Fruit fly (Drosophila melanogaster) whole organism, embryonic: ENCODE measurements around the gene CG10286.
A peak's percentile ranks its signal among the peaks of the same experiment; 100 is the strongest.

Experiments
- CG1024 ChIP-seq: fragments of 200-800 bp; sonication (Bioruptor generic); IDR thresholded peaks from 2 replicates; pipeline ENCODE4 v1.3.6; 2022; ENCODE audit warnings: missing biosample characterization, missing genetic modification characterization
- CG10431 ChIP-seq: fragments of 200-800 bp; sonication (Bioruptor generic); optimal IDR thresholded peaks from 3 replicates; lab custom pipeline; 2018; ENCODE audit warnings: missing biosample characterization, mild to moderate bottlenecking, missing genetic modification characterization
- CG13123 ChIP-seq: fragments of 200-800 bp; sonication (Bioruptor generic); optimal IDR thresholded peaks from 2 replicates; lab custom pipeline; 2016; ENCODE audit warnings: missing biosample characterization, missing genetic modification characterization
- CG14965 ChIP-seq: fragments of 200-800 bp; sonication (Bioruptor generic); optimal IDR thresholded peaks from 2 replicates; lab custom pipeline; 2016; ENCODE audit warnings: missing biosample characterization, missing genetic modification characterization, borderline replicate concordance
- CG16815 ChIP-seq: fragments of 200-800 bp; sonication (Bioruptor generic); optimal IDR thresholded peaks from 3 replicates; lab custom pipeline; 2017; ENCODE audit warnings: missing biosample characterization, mild to moderate bottlenecking, missing genetic modification characterization
- CG17912 ChIP-seq: fragments of 200-800 bp; sonication (Bioruptor generic); optimal IDR thresholded peaks from 2 replicates; lab custom pipeline; 2018; ENCODE audit warnings: missing biosample characterization, mild to moderate bottlenecking, missing genetic modification characterization
- CG2199 ChIP-seq: fragments of 200-800 bp; sonication (Bioruptor generic); IDR thresholded peaks from 3 replicates; pipeline ENCODE4 v1.3.6; 2022; ENCODE audit warnings: missing biosample characterization, missing genetic modification characterization
- CG2678 ChIP-seq: fragments of 200-800 bp; sonication (Bioruptor generic); optimal IDR thresholded peaks from 3 replicates; lab custom pipeline; 2019; ENCODE audit warnings: missing biosample characterization, mild to moderate bottlenecking, missing genetic modification characterization, moderate library complexity
- CG2712 ChIP-seq: fragments of 200-800 bp; optimal IDR thresholded peaks from 3 replicates; lab custom pipeline; 2019; ENCODE audit warnings: missing biosample characterization, mild to moderate bottlenecking, missing genetic modification characterization, moderate library complexity
- CG30431 ChIP-seq: fragments of 200-800 bp; sonication (Bioruptor generic); optimal IDR thresholded peaks from 2 replicates; lab custom pipeline; 2017; ENCODE audit warnings: missing biosample characterization, missing genetic modification characterization
- CG3163 ChIP-seq: fragments of 200-800 bp; sonication (Bioruptor generic); optimal IDR thresholded peaks from 3 replicates; lab custom pipeline; 2016; ENCODE audit warnings: missing biosample characterization, missing genetic modification characterization
- CG32772 ChIP-seq: fragments of 200-800 bp; sonication (Bioruptor generic); IDR thresholded peaks from 2 replicates; pipeline ENCODE4 v1.3.6; 2022; ENCODE audit warnings: missing biosample characterization, missing genetic modification characterization
- CG34422 ChIP-seq: fragments of 200-800 bp; sonication (Bioruptor generic); IDR thresholded peaks from 3 replicates; pipeline ENCODE4 v1.3.6; 2022; ENCODE audit warnings: missing biosample characterization, missing genetic modification characterization
- CG4360 ChIP-seq: fragments of 200-800 bp; sonication (Bioruptor generic); IDR thresholded peaks from 2 replicates; pipeline ENCODE4 v1.3.6; 2022; ENCODE audit warnings: missing biosample characterization, missing genetic modification characterization
- CG4820 ChIP-seq: fragments of 200-800 bp; sonication (Bioruptor generic); optimal IDR thresholded peaks from 3 replicates; lab custom pipeline; 2016; ENCODE audit warnings: missing biosample characterization, missing genetic modification characterization
- CG6689 ChIP-seq: fragments of 200-800 bp; sonication (Bioruptor generic); IDR thresholded peaks from 2 replicates; pipeline ENCODE4 v1.3.6; 2022; ENCODE audit warnings: missing biosample characterization, missing genetic modification characterization
- CG7271 ChIP-seq: fragments of 200-800 bp; sonication (Bioruptor generic); optimal IDR thresholded peaks from 2 replicates; lab custom pipeline; 2018; ENCODE audit warnings: missing biosample characterization, mild to moderate bottlenecking, missing genetic modification characterization, moderate library complexity
- CG7372 ChIP-seq: fragments of 200-800 bp; sonication (Bioruptor generic); IDR thresholded peaks from 2 replicates; pipeline ENCODE4 v1.3.6; 2022; ENCODE audit warnings: missing biosample characterization, missing genetic modification characterization
- CG7556 ChIP-seq: fragments of 200-800 bp; sonication (Bioruptor generic); optimal IDR thresholded peaks from 2 replicates; lab custom pipeline; 2017; ENCODE audit warnings: missing biosample characterization, mild to moderate bottlenecking, missing genetic modification characterization
- CG8478 ChIP-seq: fragments of >200 bp; optimal IDR thresholded peaks from 2 replicates; lab custom pipeline; 2018
- CG8924 ChIP-seq: fragments of 200-800 bp; optimal IDR thresholded peaks from 3 replicates; lab custom pipeline; 2019; ENCODE audit warnings: missing biosample characterization, mild to moderate bottlenecking, missing genetic modification characterization, moderate library complexity
- CG9876 ChIP-seq: fragments of 200-800 bp; sonication (Bioruptor generic); optimal IDR thresholded peaks from 2 replicates; lab custom pipeline; 2016; ENCODE audit warnings: missing biosample characterization, missing genetic modification characterization
- D19B ChIP-seq: fragments of 200-800 bp; sonication (Bioruptor generic); optimal IDR thresholded peaks from 2 replicates; lab custom pipeline; 2017; ENCODE audit warnings: missing biosample characterization, mild to moderate bottlenecking, missing genetic modification characterization
- H2.0 ChIP-seq: fragments of 200-800 bp; sonication (Bioruptor generic); IDR thresholded peaks from 2 replicates; pipeline ENCODE4 v1.3.6; 2022; ENCODE audit warnings: missing biosample characterization, missing genetic modification characterization
- MBD-R2 ChIP-seq: fragments of 200-800 bp; sonication (Bioruptor generic); IDR thresholded peaks from 2 replicates; pipeline ENCODE4 v1.3.6; 2022; ENCODE audit warnings: missing biosample characterization, missing genetic modification characterization
- bowl ChIP-seq: fragments of 200-800 bp; sonication (Bioruptor generic); IDR thresholded peaks from 2 replicates; pipeline ENCODE4 v1.3.6; 2022; ENCODE audit warnings: missing biosample characterization, missing genetic modification characterization
- cg ChIP-seq: fragments of 200-800 bp; sonication (Bioruptor generic); optimal IDR thresholded peaks from 3 replicates; lab custom pipeline; 2019; ENCODE audit warnings: missing biosample characterization, mild to moderate bottlenecking, missing genetic modification characterization, moderate library complexity
- dan ChIP-seq: fragments of 200-800 bp; sonication (Bioruptor generic); IDR thresholded peaks from 2 replicates; pipeline ENCODE4 v1.3.6; 2022; ENCODE audit warnings: missing biosample characterization, missing genetic modification characterization
- ftz-f1 ChIP-seq: fragments of 200-800 bp; sonication (Bioruptor generic); optimal IDR thresholded peaks from 2 replicates; lab custom pipeline; 2016; ENCODE audit warnings: missing biosample characterization, missing genetic modification characterization
- gce ChIP-seq: fragments of 200-800 bp; sonication (Bioruptor generic); IDR thresholded peaks from 3 replicates; pipeline ENCODE4 v1.3.6; 2022; ENCODE audit warnings: missing biosample characterization, missing genetic modification characterization
- gfzf ChIP-seq: fragments of 200-800 bp; sonication (Bioruptor generic); optimal IDR thresholded peaks from 2 replicates; lab custom pipeline; 2016; ENCODE audit warnings: missing biosample characterization, mild to moderate bottlenecking, missing genetic modification characterization, moderate library complexity
- her ChIP-seq: fragments of 200-800 bp; sonication (Bioruptor generic); optimal IDR thresholded peaks from 2 replicates; lab custom pipeline; 2016; ENCODE audit warnings: missing biosample characterization, missing genetic modification characterization
- lilli ChIP-seq: fragments of 200-800 bp; sonication (Bioruptor generic); optimal IDR thresholded peaks from 3 replicates; lab custom pipeline; 2016; ENCODE audit warnings: missing biosample characterization, missing genetic modification characterization
- nerfin-1 ChIP-seq: fragments of 200-800 bp; sonication (Bioruptor generic); optimal IDR thresholded peaks from 3 replicates; lab custom pipeline; 2019; ENCODE audit warnings: missing biosample characterization, mild to moderate bottlenecking, missing genetic modification characterization, moderate library complexity
- onecut ChIP-seq: fragments of 200-800 bp; sonication (Bioruptor generic); IDR thresholded peaks from 2 replicates; pipeline ENCODE4 v1.3.6; 2022; ENCODE audit warnings: missing biosample characterization, missing genetic modification characterization
- sd ChIP-seq: fragments of 200-800 bp; sonication (Bioruptor generic); optimal IDR thresholded peaks from 3 replicates; lab custom pipeline; 2018; ENCODE audit warnings: missing biosample characterization, mild to moderate bottlenecking, missing genetic modification characterization, moderate library complexity
- shn ChIP-seq: fragments of 200-800 bp; sonication (Bioruptor generic); optimal IDR thresholded peaks from 3 replicates; lab custom pipeline; 2016; ENCODE audit warnings: missing biosample characterization, missing genetic modification characterization
- sug ChIP-seq: fragments of 200-800 bp; optimal IDR thresholded peaks from 2 replicates; lab custom pipeline; 2019; ENCODE audit warnings: missing biosample characterization, mild to moderate bottlenecking, missing genetic modification characterization, moderate library complexity
- twi ChIP-seq: fragments of 200-800 bp; optimal IDR thresholded peaks from 2 replicates; lab custom pipeline; 2019; ENCODE audit warnings: missing biosample characterization, mild to moderate bottlenecking, missing genetic modification characterization, moderate library complexity
- zfh1 ChIP-seq: fragments of 200-800 bp; sonication (Bioruptor generic); IDR thresholded peaks from 3 replicates; pipeline ENCODE4 v1.3.6; 2022; ENCODE audit warnings: missing biosample characterization, missing genetic modification characterization

Gene CG10286

dm6 chr3R:6409153-6409571, 40.4 kb downstream of the CG10286 start (continued):
- no peak for TF ChIP-seq CG7556 (GFP tag; lab: Kevin White, UChicago)
- TF ChIP-seq CG34422: 0 out of 3 replicates have a peak, but pooled peaks have one; percentile 12
- TF ChIP-seq nerfin-1 (tag; lab: Kevin White, UChicago): peak; percentile 6
- no peak for TF ChIP-seq lilli
- no peak for TF ChIP-seq CG8478
- TF ChIP-seq CG7372 (GFP tag; lab: Robert Waterston, UW): 0 out of 2 replicates have a peak, but pooled peaks have one; percentile 8
- TF ChIP-seq CG7271: no peak
- TF ChIP-seq CG2678 (tag; lab: Kevin White, UChicago): peak; percentile 8
- TF ChIP-seq gce (GFP tag; lab: Robert Waterston, UW): 0 out of 3 replicates have a peak, but pooled peaks have one; percentile 29
- TF ChIP-seq CG2199 (GFP tag; lab: Robert Waterston, UW): peak; percentile 66; the same call in 1 of the 3 replicates
- TF ChIP-seq gfzf (GFP tag; lab: Kevin White, UChicago): no peak
- TF ChIP-seq CG9876 (GFP tag; lab: Kevin White, UChicago): no peak
- peak; percentile 18 for TF ChIP-seq twi (tag; lab: Kevin White, UChicago)
- TF ChIP-seq CG4820 (GFP tag; lab: Kevin White, UChicago): no peak
- TF ChIP-seq cg: peak; percentile 66
- no peak for TF ChIP-seq CG30431 (GFP tag; lab: Kevin White, UChicago)
- TF ChIP-seq CG2712 (tag; lab: Kevin White, UChicago): peak; percentile 13
- no peak for TF ChIP-seq CG6689 (GFP tag; lab: Robert Waterston, UW)
- peak; percentile 26 for TF ChIP-seq sug (tag; lab: Kevin White, UChicago)
- TF ChIP-seq sd: no peak
- no peak for TF ChIP-seq CG16815
- TF ChIP-seq ftz-f1 (GFP tag; lab: Kevin White, UChicago): no peak
- peak; percentile 55 for TF ChIP-seq CG10431
- no peak for TF ChIP-seq CG14965 (GFP tag; lab: Kevin White, UChicago)
- TF ChIP-seq dan (GFP tag; lab: Robert Waterston, UW): no peak
- TF ChIP-seq her (GFP tag; lab: Kevin White, UChicago): no peak
- no peak for TF ChIP-seq bowl (GFP tag; lab: Robert Waterston, UW)
- no peak for TF ChIP-seq shn (GFP tag; lab: Kevin White, UChicago)
- TF ChIP-seq CG17912 (GFP tag; lab: Kevin White, UChicago): no peak
- TF ChIP-seq CG4360 (GFP tag; lab: Robert Waterston, UW): peak; percentile 96
- TF ChIP-seq onecut (GFP tag; lab: Robert Waterston, UW): peak; percentile 8; the same call in 1 of the 2 replicates
- no peak for TF ChIP-seq CG32772 (GFP tag; lab: Robert Waterston, UW)
- TF ChIP-seq MBD-R2 (GFP tag; lab: Robert Waterston, UW): no peak
- TF ChIP-seq CG8924 (tag; lab: Kevin White, UChicago): peak; percentile 21
- no peak for TF ChIP-seq H2.0 (GFP tag; lab: Robert Waterston, UW)
- TF ChIP-seq zfh1: 0 out of 3 replicates have a peak, but pooled peaks have one; percentile 21
- no peak for TF ChIP-seq D19B (GFP tag; lab: Kevin White, UChicago)
- 0 out of 2 replicates have a peak, but pooled peaks have one; percentile 30 for TF ChIP-seq CG1024 (GFP tag; lab: Robert Waterston, UW)
- peak; percentile 18 for TF ChIP-seq CG3163 (GFP tag; lab: Kevin White, UChicago)
- TF ChIP-seq CG13123 (GFP tag; lab: Kevin White, UChicago): no peak
- TF ChIP-seq, all 482 proteins: peak for 54
